ENCODE assay signal across 1 worm cellular context in the genomic region with DNA sequence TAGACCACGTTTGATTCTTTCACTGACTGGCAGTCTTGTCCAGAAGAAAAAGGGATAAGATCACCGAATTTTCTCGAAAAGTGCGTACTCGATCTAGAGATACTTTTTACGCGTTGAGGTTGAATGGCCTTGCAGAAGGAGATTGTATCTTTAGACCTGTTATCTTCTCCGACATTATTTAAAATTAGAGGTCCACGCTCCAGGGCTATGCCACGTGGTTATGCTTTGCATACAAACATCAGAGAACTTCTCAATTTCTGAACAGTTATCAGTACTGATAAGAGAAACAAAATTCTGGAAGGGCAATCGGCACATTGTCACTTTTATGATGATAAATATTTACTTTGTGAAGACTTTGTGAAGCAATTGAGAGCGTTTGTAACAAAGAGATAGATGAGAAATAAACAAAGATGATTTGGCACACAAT.
TF ChIP-seq lines count a peak whose summit lies in the region.

No protein-coding gene starts in this region.

TF ChIP-seq in whole organism, L4 larva, 104 proteins besides CTCF, POLR2A, EP300 and RAD21 (continued from another document):
- TF ChIP-seq T20F7.1 (GFP tag; optimal IDR thresholded peaks at IDR 0.05; lab: Kevin White, UChicago) (peak; percentile 58), arid-1 (GFP tag; conservative IDR thresholded peaks at IDR 0.05; lab: Robert Waterston, UW) (no peak; the same call in 1 of the 2 replicates), lin-38 (GFP tag; IDR thresholded peaks at IDR 0.05; lab: Robert Waterston, UW) (peak; percentile 56), ctbp-1 (GFP tag; IDR thresholded peaks at IDR 0.05; lab: Robert Waterston, UW) (no peak), saeg-2 (GFP tag; IDR thresholded peaks at IDR 0.05; lab: Robert Waterston, UW) (no peak), zfp-3 (GFP tag; conservative IDR thresholded peaks at IDR 0.05; lab: Robert Waterston, UW) (peak; percentile 75; the same call in 1 of the 2 replicates), hlh-30 (tag; optimal IDR thresholded peaks at IDR 0.05; lab: Kevin White, UChicago; ENCODE audit: insufficient read depth) (peak; percentile 76), nhr-48 (tag; optimal IDR thresholded peaks at IDR 0.05; lab: Kevin White, UChicago) (peak; percentile 83), nhr-76 (tag; optimal IDR thresholded peaks at IDR 0.05; lab: Kevin White, UChicago) (no peak), zip-2 (tag; optimal IDR thresholded peaks at IDR 0.05; lab: Kevin White, UChicago) (no peak), egl-27 (tag; optimal IDR thresholded peaks at IDR 0.05; lab: Kevin White, UChicago) (no peak), vab-7 (GFP tag; IDR thresholded peaks at IDR 0.05; lab: Robert Waterston, UW) (no peak), snpc-1.2 (GFP tag; IDR thresholded peaks at IDR 0.05; lab: Robert Waterston, UW) (no peak), spr-1 (tag; optimal IDR thresholded peaks at IDR 0.05; lab: Kevin White, UChicago) (peak; percentile 0), nhr-28 (tag; optimal IDR thresholded peaks at IDR 0.05; lab: Kevin White, UChicago) (peak; percentile 99), dpl-1 (GFP tag; optimal IDR thresholded peaks at IDR 0.05; lab: Kevin White, UChicago) (no peak)
